Fruit fly (Drosophila melanogaster) whole organism, prepupa: ENCODE data around the gene CG6733.

Source experiments
- Blimp-1 ChIP-seq: fragments of 200-800 bp; sonication (Bioruptor generic); optimal IDR thresholded peaks from 3 replicates; lab custom pipeline; 2017; ENCODE audit warnings: missing biosample characterization, missing genetic modification characterization, mild to moderate bottlenecking, moderate library complexity, missing genetic modification reagents
- CG10631 ChIP-seq: fragments of 200-800 bp; sonication (Bioruptor generic); optimal IDR thresholded peaks from 2 replicates; lab custom pipeline; 2016; ENCODE audit warnings: missing biosample characterization, missing genetic modification characterization
- CG10669 ChIP-seq: fragments of 200-800 bp; sonication (Bioruptor generic); optimal IDR thresholded peaks from 3 replicates; lab custom pipeline; 2018; ENCODE audit warnings: missing biosample characterization, mild to moderate bottlenecking, missing genetic modification characterization, moderate library complexity
- CG11294 ChIP-seq: fragments of 200-800 bp; sonication (Bioruptor generic); IDR thresholded peaks from 2 replicates; pipeline ENCODE4 v1.3.6; 2022; ENCODE audit warnings: missing biosample characterization, missing genetic modification characterization
- CG15336 ChIP-seq: fragments of 200-800 bp; sonication (Bioruptor generic); IDR thresholded peaks from 2 replicates; pipeline ENCODE4 v1.3.6; 2022; ENCODE audit warnings: missing biosample characterization, missing genetic modification characterization
- CG16779 ChIP-seq: fragments of 200-800 bp; sonication (Bioruptor generic); optimal IDR thresholded peaks from 3 replicates; lab custom pipeline; 2017; ENCODE audit warnings: missing biosample characterization, mild to moderate bottlenecking, missing genetic modification characterization
- CG3032 ChIP-seq: fragments of 200-800 bp; optimal IDR thresholded peaks from 2 replicates; lab custom pipeline; 2019; ENCODE audit warnings: missing biosample characterization, mild to moderate bottlenecking, missing genetic modification characterization, moderate library complexity
- CG31627 ChIP-seq: fragments of 200-800 bp; sonication (Bioruptor generic); optimal IDR thresholded peaks from 3 replicates; lab custom pipeline; 2016; ENCODE audit warnings: missing biosample characterization, missing genetic modification characterization
- CG32006 ChIP-seq: fragments of 200-800 bp; sonication (Bioruptor generic); optimal IDR thresholded peaks from 3 replicates; lab custom pipeline; 2017; ENCODE audit warnings: missing biosample characterization, mild to moderate bottlenecking, missing genetic modification characterization
- CG34406 ChIP-seq: fragments of 200-800 bp; sonication (Bioruptor generic); optimal IDR thresholded peaks from 3 replicates; lab custom pipeline; 2016; ENCODE audit warnings: missing biosample characterization, missing genetic modification characterization
- CG3919 ChIP-seq: fragments of 200-800 bp; sonication (Bioruptor generic); optimal IDR thresholded peaks from 3 replicates; lab custom pipeline; 2016; ENCODE audit warnings: missing biosample characterization, missing genetic modification characterization
- CG6163 ChIP-seq: fragments of 200-800 bp; sonication (Bioruptor generic); IDR thresholded peaks from 3 replicates; pipeline ENCODE4 v1.3.6; 2022; ENCODE audit warnings: missing biosample characterization, missing genetic modification characterization
- CG6276 ChIP-seq: fragments of 200-800 bp; sonication (Bioruptor generic); optimal IDR thresholded peaks from 2 replicates; lab custom pipeline; 2017; ENCODE audit warnings: missing biosample characterization, mild to moderate bottlenecking, missing genetic modification characterization
- CG6808 ChIP-seq: fragments of 200-800 bp; sonication (Bioruptor generic); optimal IDR thresholded peaks from 3 replicates; lab custom pipeline; 2017; ENCODE audit warnings: missing biosample characterization, missing genetic modification characterization, mild to moderate bottlenecking, moderate library complexity, missing genetic modification reagents
- CG7368 ChIP-seq: fragments of 200-800 bp; sonication (Bioruptor generic); optimal IDR thresholded peaks from 3 replicates; lab custom pipeline; 2016; ENCODE audit warnings: missing biosample characterization, missing genetic modification characterization
- CG8119 ChIP-seq: fragments of 200-800 bp; sonication (Bioruptor generic); IDR thresholded peaks from 3 replicates; pipeline ENCODE4 v1.3.6; 2022; ENCODE audit warnings: missing biosample characterization, missing genetic modification characterization
- Eip75B ChIP-seq: fragments of 200-800 bp; sonication (Bioruptor generic); optimal IDR thresholded peaks from 3 replicates; lab custom pipeline; 2016; ENCODE audit warnings: missing biosample characterization, missing genetic modification characterization
- Eip78C ChIP-seq: fragments of 200-800 bp; sonication (Bioruptor generic); peaks from one replicate; lab custom pipeline; 2016; ENCODE audit warnings: missing biosample characterization, missing genetic modification characterization
- Eip93F ChIP-seq: fragments of 200-800 bp; sonication (Bioruptor generic); optimal IDR thresholded peaks from 2 replicates; lab custom pipeline; 2016; ENCODE audit warnings: missing biosample characterization, mild to moderate bottlenecking, missing genetic modification characterization
- Ets96B ChIP-seq: fragments of 200-800 bp; optimal IDR thresholded peaks from 2 replicates; lab custom pipeline; 2019; ENCODE audit warnings: missing biosample characterization, mild to moderate bottlenecking, missing genetic modification characterization, moderate library complexity
- Gug ChIP-seq: fragments of 200-800 bp; sonication (Bioruptor generic); IDR thresholded peaks from 2 replicates; pipeline ENCODE4 v1.3.6; 2022; ENCODE audit warnings: missing biosample characterization, missing genetic modification characterization
- Hr38 ChIP-seq: sonication (Bioruptor generic); optimal IDR thresholded peaks from 2 replicates; lab custom pipeline; 2016; ENCODE audit warnings: missing biosample characterization, missing genetic modification characterization
- Hr4 ChIP-seq: fragments of 200-800 bp; sonication (Bioruptor generic); optimal IDR thresholded peaks from 3 replicates; lab custom pipeline; 2016; ENCODE audit warnings: missing biosample characterization, missing genetic modification characterization
- Met ChIP-seq: fragments of 200-800 bp; sonication (Bioruptor generic); optimal IDR thresholded peaks from 3 replicates; lab custom pipeline; 2016; ENCODE audit warnings: missing biosample characterization, missing genetic modification characterization
- OdsH ChIP-seq: fragments of 200-800 bp; sonication (Bioruptor generic); optimal IDR thresholded peaks from 3 replicates; lab custom pipeline; 2016; ENCODE audit warnings: missing biosample characterization, missing genetic modification characterization
- Smox ChIP-seq: fragments of 200-800 bp; sonication (Bioruptor generic); optimal IDR thresholded peaks from 3 replicates; lab custom pipeline; 2016; ENCODE audit warnings: missing biosample characterization, missing genetic modification characterization
- Sox14 ChIP-seq: fragments of 200-800 bp; sonication (Bioruptor generic); optimal IDR thresholded peaks from 3 replicates; lab custom pipeline; 2016; ENCODE audit warnings: missing biosample characterization, missing genetic modification characterization
- Sox15 ChIP-seq: fragments of 200-800 bp; sonication (Bioruptor generic); optimal IDR thresholded peaks from 3 replicates; lab custom pipeline; 2016; ENCODE audit warnings: missing biosample characterization, missing genetic modification characterization
- achi ChIP-seq: fragments of 200-800 bp; sonication (Bioruptor generic); optimal IDR thresholded peaks from 3 replicates; lab custom pipeline; 2016; ENCODE audit warnings: missing biosample characterization, missing genetic modification characterization
- acj6 ChIP-seq: fragments of 200-800 bp; sonication (Bioruptor generic); optimal IDR thresholded peaks from 3 replicates; lab custom pipeline; 2016; ENCODE audit warnings: missing biosample characterization, missing genetic modification characterization
- cyc ChIP-seq: fragments of 200-800 bp; sonication (Bioruptor generic); optimal IDR thresholded peaks from 3 replicates; lab custom pipeline; 2016; ENCODE audit warnings: missing biosample characterization, missing genetic modification characterization
- dac ChIP-seq: fragments of 200-800 bp; sonication (Bioruptor generic); optimal IDR thresholded peaks from 2 replicates; lab custom pipeline; 2017; ENCODE audit warnings: missing biosample characterization, mild to moderate bottlenecking, missing genetic modification characterization
- esn ChIP-seq: fragments of 200-800 bp; sonication (Bioruptor generic); optimal IDR thresholded peaks from 2 replicates; lab custom pipeline; 2016; ENCODE audit warnings: missing biosample characterization, mild to moderate bottlenecking, missing genetic modification characterization, moderate library complexity
- fkh ChIP-seq: fragments of 200-800 bp; sonication (Bioruptor generic); optimal IDR thresholded peaks from 3 replicates; lab custom pipeline; 2017; ENCODE audit warnings: missing biosample characterization, mild to moderate bottlenecking, missing genetic modification characterization, moderate library complexity
- net ChIP-seq: fragments of 200-800 bp; sonication (Bioruptor generic); optimal IDR thresholded peaks from 3 replicates; lab custom pipeline; 2016; ENCODE audit warnings: missing biosample characterization, missing genetic modification characterization
- spab ChIP-seq: fragments of 200-800 bp; sonication (Bioruptor generic); optimal IDR thresholded peaks from 2 replicates; lab custom pipeline; 2017; ENCODE audit warnings: missing biosample characterization, mild to moderate bottlenecking, missing genetic modification characterization, missing genetic modification reagents
- ss ChIP-seq, 2 experiments: fragments of 200-800 bp; sonication (Bioruptor generic); optimal IDR thresholded peaks; 2 replicates in 1 of 2; 3 replicates in 1 of 2; lab custom pipeline; 2017 to 2018; ENCODE audit warnings: mild to moderate bottlenecking in 2 of 2, missing biosample characterization in 2 of 2, missing genetic modification characterization in 2 of 2, moderate library complexity in 1 of 2
- svp ChIP-seq: fragments of 200-800 bp; sonication (Bioruptor generic); peaks from one replicate; lab custom pipeline; 2016; ENCODE audit warnings: missing biosample characterization, missing genetic modification characterization
- topi ChIP-seq: fragments of 200-800 bp; sonication (Bioruptor generic); optimal IDR thresholded peaks from 3 replicates; lab custom pipeline; 2016; ENCODE audit warnings: missing biosample characterization, missing genetic modification characterization
- vri ChIP-seq: fragments of 200-800 bp; sonication (Bioruptor generic); optimal IDR thresholded peaks from 3 replicates; lab custom pipeline; 2016; ENCODE audit warnings: missing biosample characterization, mild to moderate bottlenecking, missing genetic modification characterization

Gene CG6733

DNA sequence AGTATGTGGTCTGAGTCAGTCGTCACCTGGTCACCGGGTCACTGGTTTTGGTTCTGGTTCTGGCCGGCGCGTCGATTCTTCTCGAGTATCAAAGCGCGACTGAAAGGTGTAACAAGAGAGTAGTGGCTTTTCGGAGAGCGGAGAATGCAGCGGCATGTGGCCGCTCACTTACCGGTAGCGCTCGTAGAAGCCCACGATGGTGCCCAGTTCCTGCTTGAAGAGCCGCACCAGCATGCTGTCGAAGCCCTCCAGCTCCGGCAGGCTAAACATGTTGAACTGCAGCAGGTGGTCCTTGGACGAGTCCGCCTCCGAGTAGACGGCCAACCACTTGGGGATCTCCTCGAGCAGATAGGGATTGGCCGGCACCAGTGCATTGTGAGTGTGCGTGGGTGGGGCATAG is 38.7 kb upstream of the CG6733 start, which contains the start of gene Ctns:
Gene Ctns, minus strand, starts transcription at position 101 of the 400 bp plus-strand sequence.
- TF ChIP-seq CG11294, result no peak
- TF ChIP-seq Eip75B, result no peak
- no peak for TF ChIP-seq Hr4 (GFP tag; lab: Kevin White, UChicago)
- no peak for TF ChIP-seq spab (GFP tag; lab: Kevin White, UChicago)
- no peak for TF ChIP-seq CG34406 (GFP tag; lab: Kevin White, UChicago)
- TF ChIP-seq Met, result no peak
- TF ChIP-seq Sox15 (GFP tag; lab: Kevin White, UChicago), result no peak
- no peak for TF ChIP-seq Ets96B (tag; lab: Kevin White, UChicago)
- no peak for TF ChIP-seq topi (GFP tag; lab: Kevin White, UChicago)
- no peak for TF ChIP-seq net (GFP tag; lab: Kevin White, UChicago)
- TF ChIP-seq Sox14 (GFP tag; lab: Kevin White, UChicago), result no peak
- TF ChIP-seq Hr38 (GFP tag; lab: Kevin White, UChicago), result no peak
- TF ChIP-seq svp, result no peak
- TF ChIP-seq Gug, result no peak
- no peak for TF ChIP-seq CG7368 (GFP tag; lab: Kevin White, UChicago)

DNA sequence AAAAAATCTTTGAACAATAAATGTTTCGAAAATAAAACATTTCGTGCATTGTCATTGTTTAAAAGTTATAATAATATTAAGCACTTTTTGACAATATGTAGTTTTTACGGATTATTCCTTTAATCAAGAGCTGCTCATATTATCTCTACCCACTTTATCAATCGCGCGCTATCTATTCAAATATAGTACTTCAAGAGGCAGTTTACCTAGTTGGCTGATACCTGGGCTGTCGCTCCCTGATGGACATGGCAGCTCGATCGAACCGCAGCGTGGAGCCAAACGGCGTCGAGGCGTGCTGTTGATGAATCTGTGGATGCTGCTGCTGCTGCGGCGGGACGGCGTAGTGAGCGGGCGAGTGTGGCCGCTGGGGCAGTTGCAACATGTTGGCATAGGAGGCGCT is 37.4 kb upstream of the CG6733 start:
- TF ChIP-seq acj6 (GFP tag; lab: Kevin White, UChicago) (no peak), CG3032 (no peak)

DNA sequence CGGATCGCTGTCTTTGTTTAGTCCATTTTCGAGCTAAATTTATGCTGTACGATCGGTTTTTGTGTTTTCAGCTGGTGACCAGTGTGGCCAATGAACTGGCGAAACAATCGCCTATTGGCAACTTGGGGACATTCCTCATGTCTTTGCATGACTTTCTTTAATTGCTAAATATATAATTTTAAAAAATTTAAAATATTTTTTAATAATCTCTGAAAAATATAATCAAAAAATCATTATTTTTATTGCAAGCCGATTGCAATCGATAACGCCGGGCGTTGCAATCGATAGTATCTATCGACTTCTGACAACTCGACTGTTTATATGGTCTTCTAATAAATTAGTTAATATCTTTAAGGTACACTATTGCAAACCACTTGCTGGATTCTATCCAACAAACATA is 36.3 kb upstream of the CG6733 start, which contains the start of the genes sav and Ublcp1:
Gene sav, minus strand, starts transcription at position 96 of the 400 bp plus-strand sequence.
Gene Ublcp1, plus strand, starts transcription at position 285 of the 400 bp plus-strand sequence.
- TF ChIP-seq acj6 (GFP tag; lab: Kevin White, UChicago) (peak; percentile 17), achi (GFP tag; lab: Kevin White, UChicago) (peak; percentile 91), Blimp-1 (GFP tag; lab: Kevin White, UChicago) (no peak), CG31627 (peak; percentile 16), Sox14 (GFP tag; lab: Kevin White, UChicago) (peak; percentile 35), topi (GFP tag; lab: Kevin White, UChicago) (peak; percentile 15), Sox15 (GFP tag; lab: Kevin White, UChicago) (no peak), vri (peak; percentile 11), svp (peak; percentile 50), esn (GFP tag; lab: Kevin White, UChicago) (peak; percentile 47), fkh (GFP tag; lab: Kevin White, UChicago) (no peak), CG8119 (no peak), Ets96B (tag; lab: Kevin White, UChicago) (peak; percentile 29), CG11294 (no peak), CG15336 (GFP tag; lab: Robert Waterston, UW) (no peak), CG6808 (GFP tag; lab: Kevin White, UChicago) (peak; percentile 83), CG3919 (GFP tag; lab: Kevin White, UChicago) (peak; percentile 17)

DNA sequence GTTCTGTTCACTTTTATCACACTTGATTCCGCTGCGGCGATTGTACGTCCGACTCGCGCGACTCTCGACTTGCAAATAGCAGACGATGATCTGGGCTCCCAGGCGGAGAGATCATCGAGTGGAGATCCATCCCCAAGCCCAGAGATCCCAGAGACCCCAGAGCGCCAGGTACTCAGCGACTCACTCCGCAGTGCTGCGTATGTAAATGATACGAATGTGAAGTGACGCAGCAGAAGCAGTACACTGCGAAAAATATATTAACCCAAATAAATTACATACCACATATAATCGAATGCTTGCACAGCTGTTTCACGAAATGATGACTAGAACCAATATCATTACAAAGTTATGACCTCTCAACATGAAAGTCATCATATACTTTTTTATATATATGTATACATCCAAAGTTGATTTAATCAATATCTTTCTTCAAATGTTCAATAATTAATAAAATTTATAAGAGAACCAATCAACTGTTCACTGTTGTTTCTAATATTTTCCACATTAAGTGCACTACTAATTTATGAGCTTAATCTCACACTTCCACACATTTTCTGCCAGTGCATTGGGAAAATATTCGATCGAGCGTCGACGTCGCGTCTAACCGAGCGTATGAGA is 30.2 kb upstream of the CG6733 start, which contains the start of gene CG17111:
Gene CG17111, minus strand, starts transcription at position 51 of the 618 bp plus-strand sequence.
- TF ChIP-seq Smox (GFP tag; lab: Kevin White, UChicago) (peak; percentile 4), Eip93F (GFP tag; lab: Kevin White, UChicago) (no peak), CG6808 (GFP tag; lab: Kevin White, UChicago) (no peak), CG32006 (GFP tag; lab: Kevin White, UChicago) (peak; percentile 49), esn (GFP tag; lab: Kevin White, UChicago) (no peak), CG10669 (GFP tag; lab: Kevin White, UChicago) (no peak), cyc (GFP tag; lab: Kevin White, UChicago) (no peak), Met (peak; percentile 13), Eip78C (GFP tag; lab: Kevin White, UChicago) (no peak), Hr4 (GFP tag; lab: Kevin White, UChicago) (peak; percentile 25), CG16779 (no peak), achi (GFP tag; lab: Kevin White, UChicago) (peak; percentile 13), dac (GFP tag; lab: Kevin White, UChicago) (no peak), CG10631 (GFP tag; lab: Kevin White, UChicago) (peak; percentile 7), Ets96B (tag; lab: Kevin White, UChicago) (no peak), svp (peak; percentile 46), Hr38 (GFP tag; lab: Kevin White, UChicago) (no peak), CG6163 (GFP tag; lab: Robert Waterston, UW) (no peak), OdsH (GFP tag; lab: Kevin White, UChicago) (peak; percentile 20), ss (GFP tag; optimal IDR thresholded peaks at IDR 0.05; lab: Kevin White, UChicago) (no peak), CG6276 (GFP tag; lab: Kevin White, UChicago) (no peak)
